Fruit fly (Drosophila melanogaster) whole organism, embryonic: Measurements from ENCODE around the gene r-cup.

Experiments
- B-H1 ChIP-seq: fragments of 200-800 bp; sonication (Bioruptor generic); IDR thresholded peaks from 3 replicates; pipeline ENCODE4 v1.3.6; 2022; ENCODE audit warnings: missing biosample characterization, missing genetic modification characterization
- B-H2 ChIP-seq: fragments of 200-800 bp; sonication (Bioruptor generic); optimal IDR thresholded peaks from 2 replicates; lab custom pipeline; 2018; ENCODE audit warnings: missing biosample characterization, mild to moderate bottlenecking, missing genetic modification characterization
- BtbVII ChIP-seq: fragments of 200-800 bp; sonication (Bioruptor generic); optimal IDR thresholded peaks from 3 replicates; lab custom pipeline; 2017; ENCODE audit warnings: missing biosample characterization, mild to moderate bottlenecking, missing genetic modification characterization
- CG10209 ChIP-seq: fragments of 200-800 bp; sonication (Bioruptor generic); optimal IDR thresholded peaks from 3 replicates; lab custom pipeline; 2017; ENCODE audit warnings: missing biosample characterization, mild to moderate bottlenecking, missing genetic modification characterization, missing genetic modification reagents
- CG10366 ChIP-seq: fragments of 200-800 bp; sonication (Bioruptor generic); IDR thresholded peaks from 2 replicates; pipeline ENCODE4 v1.3.6; 2022; ENCODE audit warnings: missing biosample characterization, missing genetic modification characterization
- CG10979 ChIP-seq: fragments of 200-800 bp; sonication (Bioruptor generic); optimal IDR thresholded peaks from 2 replicates; lab custom pipeline; 2018; ENCODE audit warnings: missing biosample characterization, mild to moderate bottlenecking, missing genetic modification characterization, moderate library complexity
- CG12659 ChIP-seq: fragments of 200-800 bp; sonication (Bioruptor generic); optimal IDR thresholded peaks from 3 replicates; lab custom pipeline; 2017; ENCODE audit warnings: mild to moderate bottlenecking, missing biosample characterization, missing genetic modification reagents, missing genetic modification characterization
- CG1529 ChIP-seq: fragments of 200-800 bp; sonication (Bioruptor generic); optimal IDR thresholded peaks from 3 replicates; lab custom pipeline; 2018; ENCODE audit warnings: missing biosample characterization, missing genetic modification characterization
- CG17186 ChIP-seq: fragments of 200-800 bp; sonication (Bioruptor generic); optimal IDR thresholded peaks from 3 replicates; lab custom pipeline; 2017; ENCODE audit warnings: missing biosample characterization, missing genetic modification reagents, missing genetic modification characterization
- CG17612 ChIP-seq: fragments of 200-800 bp; sonication (Bioruptor generic); IDR thresholded peaks from 2 replicates; pipeline ENCODE4 v1.3.6; 2022; ENCODE audit warnings: missing biosample characterization, missing genetic modification characterization
- CG1832 ChIP-seq: fragments of 200-800 bp; sonication (Bioruptor generic); optimal IDR thresholded peaks from 2 replicates; lab custom pipeline; 2017; ENCODE audit warnings: missing biosample characterization, mild to moderate bottlenecking, missing genetic modification characterization, inconsistent platforms
- CG4424 ChIP-seq: fragments of 200-800 bp; sonication (Bioruptor generic); optimal IDR thresholded peaks from 3 replicates; lab custom pipeline; 2016; ENCODE audit warnings: missing biosample characterization, missing genetic modification characterization
- CG4707 ChIP-seq: fragments of 200-800 bp; sonication (Bioruptor generic); optimal IDR thresholded peaks from 2 replicates; lab custom pipeline; 2018; ENCODE audit warnings: missing biosample characterization, mild to moderate bottlenecking, missing genetic modification characterization, moderate library complexity
- CG7987 ChIP-seq: fragments of 200-800 bp; sonication (Bioruptor generic); optimal IDR thresholded peaks from 2 replicates; lab custom pipeline; 2018; ENCODE audit warnings: missing biosample characterization, mild to moderate bottlenecking, missing genetic modification characterization, moderate library complexity
- CG9727 ChIP-seq: fragments of 200-800 bp; sonication (Bioruptor generic); optimal IDR thresholded peaks from 3 replicates; lab custom pipeline; 2017; ENCODE audit warnings: missing biosample characterization, mild to moderate bottlenecking, missing genetic modification characterization
- Chrac-16 ChIP-seq: fragments of 200-800 bp; sonication (Bioruptor generic); optimal IDR thresholded peaks from 3 replicates; lab custom pipeline; 2016; ENCODE audit warnings: missing biosample characterization, missing genetic modification characterization
- CkIIα-i1 ChIP-seq: fragments of 200-800 bp; sonication (Bioruptor generic); IDR thresholded peaks from 2 replicates; pipeline ENCODE4 v1.3.6; 2022; ENCODE audit warnings: missing biosample characterization, missing genetic modification characterization
- Doc3 ChIP-seq: fragments of 200-800 bp; sonication (Bioruptor generic); IDR thresholded peaks from 3 replicates; pipeline ENCODE4 v1.3.6; 2022; ENCODE audit warnings: missing biosample characterization, missing genetic modification characterization; ENCODE audit not compliant: partially characterized antibody
- MTF-1 ChIP-seq: fragments of 200-800 bp; sonication (Bioruptor generic); optimal IDR thresholded peaks from 2 replicates; lab custom pipeline; 2018; ENCODE audit warnings: missing biosample characterization, mild to moderate bottlenecking, missing genetic modification characterization, borderline replicate concordance
- Med ChIP-seq: fragments of 200-800 bp; sonication (Bioruptor generic); peaks from one replicate; lab custom pipeline; 2016; ENCODE audit warnings: missing biosample characterization, missing genetic modification characterization, mild to moderate bottlenecking, inconsistent platforms, moderate library complexity
- NFAT ChIP-seq: fragments of 200-800 bp; sonication (Bioruptor generic); IDR thresholded peaks from 2 replicates; pipeline ENCODE4 v1.3.6; 2022; ENCODE audit warnings: missing biosample characterization, missing genetic modification characterization
- Oaz ChIP-seq: fragments of 200-800 bp; sonication (Bioruptor generic); IDR thresholded peaks from 2 replicates; pipeline ENCODE4 v1.3.6; 2022; ENCODE audit warnings: missing biosample characterization, missing genetic modification characterization
- Rfx ChIP-seq: fragments of 200-800 bp; sonication (Bioruptor generic); IDR thresholded peaks from 2 replicates; pipeline ENCODE4 v1.3.6; 2022; ENCODE audit warnings: missing biosample characterization, missing genetic modification characterization
- Scr ChIP-seq: fragments of 200-800 bp; sonication (Bioruptor generic); IDR thresholded peaks from 2 replicates; pipeline ENCODE4 v1.3.6; 2022; ENCODE audit warnings: missing biosample characterization, missing genetic modification characterization; ENCODE audit not compliant: partially characterized antibody
- Side ChIP-seq: fragments of 200-800 bp; sonication (Bioruptor generic); optimal IDR thresholded peaks from 2 replicates; lab custom pipeline; 2016; ENCODE audit warnings: missing biosample characterization, missing genetic modification characterization
- Ssrp ChIP-seq: fragments of 200-800 bp; sonication (Bioruptor generic); optimal IDR thresholded peaks from 2 replicates; lab custom pipeline; 2018; ENCODE audit warnings: missing biosample characterization, mild to moderate bottlenecking, missing genetic modification characterization, moderate library complexity
- YL-1 ChIP-seq: fragments of 200-800 bp; sonication (Bioruptor generic); optimal IDR thresholded peaks from 3 replicates; lab custom pipeline; 2017; ENCODE audit warnings: missing biosample characterization, mild to moderate bottlenecking, missing genetic modification characterization
- ato ChIP-seq: fragments of 200-800 bp; sonication (Bioruptor generic); IDR thresholded peaks from 2 replicates; pipeline ENCODE4 v1.3.6; 2022; ENCODE audit warnings: missing biosample characterization, missing genetic modification characterization; ENCODE audit not compliant: partially characterized antibody
- az2 ChIP-seq: fragments of 200-800 bp; sonication (Bioruptor generic); optimal IDR thresholded peaks from 3 replicates; lab custom pipeline; 2016; ENCODE audit warnings: missing biosample characterization, missing genetic modification characterization
- bowl ChIP-seq: fragments of 200-800 bp; sonication (Bioruptor generic); IDR thresholded peaks from 2 replicates; pipeline ENCODE4 v1.3.6; 2022; ENCODE audit warnings: missing biosample characterization, missing genetic modification characterization
- br ChIP-seq: fragments of >200 bp; optimal IDR thresholded peaks from 2 replicates; lab custom pipeline; 2017
- cato ChIP-seq: fragments of 200-800 bp; sonication (Bioruptor generic); optimal IDR thresholded peaks from 2 replicates; lab custom pipeline; 2016; ENCODE audit warnings: missing biosample characterization, missing genetic modification characterization, borderline replicate concordance
- chm ChIP-seq: fragments of 200-800 bp; sonication (Bioruptor generic); IDR thresholded peaks from 2 replicates; pipeline ENCODE4 v1.3.6; 2022; ENCODE audit warnings: missing biosample characterization, missing genetic modification characterization
- dati ChIP-seq: fragments of 200-800 bp; sonication (Bioruptor generic); IDR thresholded peaks from 2 replicates; pipeline ENCODE4 v1.3.6; 2022; ENCODE audit warnings: missing biosample characterization, missing genetic modification characterization
- dmrt99B ChIP-seq: fragments of 200-800 bp; sonication (Bioruptor generic); optimal IDR thresholded peaks from 2 replicates; lab custom pipeline; 2018; ENCODE audit warnings: missing biosample characterization, mild to moderate bottlenecking, missing genetic modification characterization, moderate library complexity
- grn ChIP-seq: fragments of 200-800 bp; sonication (Bioruptor generic); optimal IDR thresholded peaks from 3 replicates; lab custom pipeline; 2017; ENCODE audit warnings: missing biosample characterization, missing genetic modification characterization
- ken ChIP-seq: fragments of 200-800 bp; sonication (Bioruptor generic); IDR thresholded peaks from 3 replicates; pipeline ENCODE4 v1.3.6; 2022; ENCODE audit warnings: missing biosample characterization, missing genetic modification characterization
- lola ChIP-seq, 3 experiments: fragments of >200 bp in 2 of 3; fragments of 200-800 bp in 1 of 3; sonication (Bioruptor generic) in 1 of 3; optimal IDR thresholded peaks; 2 replicates each; lab custom pipeline; 2017 to 2019; ENCODE audit warnings: missing biosample characterization in 3 of 3, missing genetic modification characterization in 3 of 3, mild to moderate bottlenecking in 1 of 3, moderate library complexity in 1 of 3
- nerfin-1 ChIP-seq: fragments of 200-800 bp; sonication (Bioruptor generic); optimal IDR thresholded peaks from 3 replicates; lab custom pipeline; 2019; ENCODE audit warnings: missing biosample characterization, mild to moderate bottlenecking, missing genetic modification characterization, moderate library complexity
- peb ChIP-seq: fragments of 200-800 bp; sonication (Bioruptor generic); IDR thresholded peaks from 2 replicates; pipeline ENCODE4 v1.3.6; 2022; ENCODE audit warnings: missing biosample characterization, missing genetic modification characterization
- pnt ChIP-seq: fragments of 200-800 bp; sonication (Bioruptor generic); optimal IDR thresholded peaks from 3 replicates; lab custom pipeline; 2016; ENCODE audit warnings: missing biosample characterization, missing genetic modification characterization
- tgo ChIP-seq: fragments of 200-800 bp; sonication (Bioruptor generic); IDR thresholded peaks from 3 replicates; pipeline ENCODE4 v1.3.6; 2022; ENCODE audit warnings: missing biosample characterization, missing genetic modification characterization
- tin ChIP-seq: fragments of 200-800 bp; sonication (Bioruptor generic); optimal IDR thresholded peaks from 3 replicates; lab custom pipeline; 2016; ENCODE audit warnings: missing biosample characterization, missing genetic modification characterization
- tna ChIP-seq: fragments of 200-800 bp; sonication (Bioruptor generic); IDR thresholded peaks from 2 replicates; pipeline ENCODE4 v1.3.6; 2022; ENCODE audit warnings: missing biosample characterization, missing genetic modification characterization; ENCODE audit not compliant: partially characterized antibody
- trh ChIP-seq: fragments of 200-800 bp; sonication (Bioruptor generic); optimal IDR thresholded peaks from 2 replicates; lab custom pipeline; 2016; ENCODE audit warnings: missing biosample characterization, missing genetic modification characterization
- zfh2 ChIP-seq: fragments of 200-800 bp; sonication (Bioruptor generic); optimal IDR thresholded peaks from 2 replicates; lab custom pipeline; 2016; ENCODE audit warnings: missing biosample characterization, missing genetic modification characterization

Gene r-cup

DNA sequence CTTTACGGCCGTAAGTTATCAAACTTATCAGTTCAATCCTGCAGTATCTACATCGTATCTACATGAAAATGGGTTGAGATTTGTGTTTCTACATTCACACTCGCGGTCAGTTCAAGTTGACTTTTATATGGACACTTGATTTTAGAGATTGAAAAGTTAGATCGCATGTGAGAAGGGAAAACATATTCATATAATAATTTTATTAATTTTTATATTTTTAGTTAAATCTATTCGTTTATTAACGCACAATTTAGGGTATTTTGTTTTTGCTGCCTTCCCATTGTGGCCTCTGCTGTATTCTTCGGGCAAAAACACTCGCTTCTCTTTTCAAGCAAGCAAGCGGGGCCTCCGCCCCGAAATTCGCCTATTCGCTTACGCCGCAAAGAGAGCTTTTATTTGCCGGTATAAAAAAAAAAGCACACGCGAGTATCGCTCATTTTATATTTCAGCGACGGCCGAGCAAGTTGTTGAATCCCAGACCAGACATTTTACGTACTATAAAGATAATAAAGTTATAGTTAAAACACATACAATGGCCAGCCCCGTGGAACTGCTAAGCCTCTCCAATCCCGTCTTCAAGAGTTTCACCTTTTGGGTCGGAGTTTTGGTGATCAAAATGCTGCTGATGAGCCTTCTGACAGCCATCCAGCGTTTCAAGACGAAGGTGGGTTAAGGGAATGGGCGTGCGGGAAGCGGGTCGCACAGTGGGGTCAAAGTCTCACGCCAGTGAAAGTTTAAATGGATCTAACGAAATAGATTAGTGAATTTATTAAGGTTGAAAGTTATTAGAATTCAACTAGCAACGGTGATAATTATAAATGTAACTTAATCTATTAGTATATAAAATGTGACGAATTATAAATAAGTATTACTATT lies 17.2 kb upstream of the r-cup start (continued):
- TF ChIP-seq CG9727 (GFP tag; lab: Kevin White, UChicago) (peak; percentile 88), CG17186 (peak; percentile 46), dati (GFP tag; lab: Robert Waterston, UW) (no peak), br (lab: Kevin White, UChicago) (no peak), CG1529 (GFP tag; lab: Kevin White, UChicago) (peak; percentile 76), dmrt99B (peak; percentile 95), ken (GFP tag; lab: Robert Waterston, UW) (peak; percentile 75; the same call in 2 of the 3 replicates), CG4424 (GFP tag; lab: Kevin White, UChicago) (peak; percentile 73), chm (GFP tag; lab: Robert Waterston, UW) (peak; percentile 68; the same call in 1 of the 2 replicates), YL-1 (GFP tag; lab: Kevin White, UChicago) (peak; percentile 59), CG4707 (peak; percentile 54), Doc3 (GFP tag; lab: Robert Waterston, UW) (no peak), CG7987 (peak; percentile 48), nerfin-1 (tag; lab: Kevin White, UChicago) (peak; percentile 86), peb (peak; percentile 47), MTF-1 (peak; percentile 78), tin (GFP tag; lab: Kevin White, UChicago) (peak; percentile 75), BtbVII (peak; percentile 93), Ssrp (tag; lab: Kevin White, UChicago) (peak; percentile 84), CG1832 (GFP tag; lab: Kevin White, UChicago) (no peak)

DNA sequence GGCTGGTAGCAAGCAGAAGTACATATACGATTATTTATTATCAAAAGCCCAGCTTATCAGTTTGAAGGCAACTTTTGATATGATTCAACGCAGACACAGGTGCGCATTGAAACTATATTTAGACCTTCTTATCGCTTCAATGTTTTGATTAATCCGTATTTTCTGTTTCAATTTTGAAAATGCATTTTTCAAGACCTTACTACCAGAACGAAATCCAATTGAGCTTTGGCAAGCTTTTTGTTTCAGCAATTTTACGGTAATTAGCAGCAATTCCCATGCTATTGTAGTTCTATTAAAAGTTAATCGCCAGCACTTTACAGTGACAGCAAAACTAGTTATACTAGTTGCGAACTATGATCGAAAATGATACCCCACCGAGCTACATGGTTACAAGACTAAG lies 16.1 kb upstream of the r-cup start, which contains the start of gene Mgstl:
Mgstl (plus strand) TSS at position 301 of the 400 bp plus-strand sequence.
- no peak for TF ChIP-seq CG17612 (GFP tag; lab: Robert Waterston, UW)
- no peak for TF ChIP-seq ato (GFP tag; lab: Robert Waterston, UW)
- TF ChIP-seq B-H2 (GFP tag; lab: Kevin White, UChicago): no peak
- TF ChIP-seq az2 (GFP tag; lab: Kevin White, UChicago): no peak
- no peak for TF ChIP-seq bowl (GFP tag; lab: Robert Waterston, UW)
- no peak for TF ChIP-seq Scr
- no peak for TF ChIP-seq grn (GFP tag; lab: Kevin White, UChicago)
- TF ChIP-seq Side (GFP tag; lab: Kevin White, UChicago): no peak
- no peak for TF ChIP-seq CG10209 (GFP tag; lab: Kevin White, UChicago)
- TF ChIP-seq Oaz: no peak

DNA sequence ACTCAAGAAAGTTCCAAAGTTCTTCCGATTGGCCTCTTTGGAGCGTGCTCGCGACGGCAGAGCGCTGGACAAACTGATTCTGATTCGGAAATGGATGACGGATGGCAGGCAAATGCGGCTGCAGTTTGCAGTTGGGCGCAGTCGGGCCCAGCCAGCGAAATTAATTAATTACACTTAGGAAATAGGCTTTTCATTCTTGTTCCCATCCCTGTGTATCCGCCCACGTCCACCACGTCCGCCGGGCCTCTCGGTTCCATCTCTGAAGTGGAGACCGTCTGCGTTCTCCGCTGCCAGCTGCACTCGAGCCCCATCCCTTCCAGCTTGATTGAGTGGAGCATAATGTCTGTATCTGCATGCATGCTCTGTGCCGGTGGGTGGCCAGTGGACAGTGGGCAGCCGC lies 14.8 kb upstream of the r-cup start, which contains the start of gene CG15449:
CG15449 (minus strand) TSS at position 101 of the 400 bp plus-strand sequence.
- TF ChIP-seq B-H1: no peak
- TF ChIP-seq Med (GFP tag; lab: Kevin White, UChicago): peak; percentile 15

DNA sequence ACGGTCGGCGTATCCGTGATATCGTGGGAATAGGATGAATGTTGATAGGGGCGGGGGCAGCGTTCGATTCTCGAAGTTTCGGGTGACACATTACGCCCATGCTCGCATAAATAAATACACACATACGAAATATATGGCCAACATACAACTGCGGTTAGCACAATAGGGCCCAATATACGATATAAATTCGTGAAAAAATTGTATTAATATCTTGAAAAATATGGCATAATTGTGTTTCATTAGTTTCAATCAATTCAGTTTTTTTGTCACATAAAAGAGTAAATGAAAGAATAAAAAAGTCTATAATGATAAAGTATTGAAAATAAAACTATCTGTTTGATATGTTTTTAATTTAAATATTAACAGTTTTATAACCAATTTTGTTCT lies 10.2 kb upstream of the r-cup start:
- TF ChIP-seq Rfx (GFP tag; lab: Robert Waterston, UW): no peak
- TF ChIP-seq zfh2 (GFP tag; lab: Kevin White, UChicago): no peak
- TF ChIP-seq tgo: no peak
- peak; percentile 16 for TF ChIP-seq YL-1 (GFP tag; lab: Kevin White, UChicago)
- TF ChIP-seq cato: no peak
- TF ChIP-seq pnt (GFP tag; lab: Kevin White, UChicago): no peak
- TF ChIP-seq CG10366 (GFP tag; lab: Robert Waterston, UW): no peak
- no peak for TF ChIP-seq lola (GFP tag; optimal IDR thresholded peaks at IDR 0.05; lab: Kevin White, UChicago)
- TF ChIP-seq trh: no peak
- no peak for TF ChIP-seq CkIIα-i1
- no peak for TF ChIP-seq CG12659 (GFP tag; lab: Kevin White, UChicago)
- no peak for TF ChIP-seq CG10979
- no peak for TF ChIP-seq tna (GFP tag; lab: Robert Waterston, UW)
- no peak for TF ChIP-seq NFAT (GFP tag; lab: Robert Waterston, UW)
- TF ChIP-seq Chrac-16 (GFP tag; lab: Kevin White, UChicago): no peak
